Fruit fly (Drosophila melanogaster) whole organism, embryonic: ENCODE results near the gene CG15449.

Source experiments
- ATbp ChIP-seq: fragments of 200-800 bp; sonication (Bioruptor generic); optimal IDR thresholded peaks from 2 replicates; lab custom pipeline; 2017; ENCODE audit warnings: missing biosample characterization, mild to moderate bottlenecking, missing genetic modification characterization, missing genetic modification reagents
- Antp ChIP-seq: fragments of 200-800 bp; sonication (Bioruptor generic); optimal IDR thresholded peaks from 3 replicates; lab custom pipeline; 2016; ENCODE audit warnings: missing biosample characterization, missing genetic modification characterization
- Asciz ChIP-seq: fragments of 200-800 bp; sonication (Bioruptor generic); optimal IDR thresholded peaks from 2 replicates; lab custom pipeline; 2017; ENCODE audit warnings: missing biosample characterization, mild to moderate bottlenecking, missing genetic modification characterization, missing genetic modification reagents
- CG10209 ChIP-seq: fragments of 200-800 bp; sonication (Bioruptor generic); optimal IDR thresholded peaks from 3 replicates; lab custom pipeline; 2017; ENCODE audit warnings: missing biosample characterization, mild to moderate bottlenecking, missing genetic modification characterization, missing genetic modification reagents
- CG10654 ChIP-seq: fragments of 200-800 bp; sonication (Bioruptor generic); optimal IDR thresholded peaks from 2 replicates; lab custom pipeline; 2016; ENCODE audit warnings: missing biosample characterization, missing genetic modification characterization
- CG11247 ChIP-seq: fragments of 200-800 bp; sonication (Bioruptor generic); IDR thresholded peaks from 2 replicates; pipeline ENCODE4 v1.3.6; 2022; ENCODE audit warnings: missing biosample characterization, missing genetic modification characterization
- CG12071 ChIP-seq: fragments of 200-800 bp; sonication (Bioruptor generic); optimal IDR thresholded peaks from 3 replicates; lab custom pipeline; 2018; ENCODE audit warnings: missing biosample characterization, mild to moderate bottlenecking, missing genetic modification characterization
- CG12219 ChIP-seq: fragments of 200-800 bp; sonication (Bioruptor generic); optimal IDR thresholded peaks from 3 replicates; lab custom pipeline; 2018; ENCODE audit warnings: missing biosample characterization, mild to moderate bottlenecking, missing genetic modification characterization
- CG14014 ChIP-seq: fragments of 200-800 bp; sonication (Bioruptor generic); IDR thresholded peaks from 2 replicates; pipeline ENCODE4 v1.3.6; 2022; ENCODE audit warnings: missing biosample characterization, missing genetic modification characterization
- CG1529 ChIP-seq: fragments of 200-800 bp; sonication (Bioruptor generic); optimal IDR thresholded peaks from 3 replicates; lab custom pipeline; 2018; ENCODE audit warnings: missing biosample characterization, missing genetic modification characterization
- CG16813 ChIP-seq: fragments of 200-800 bp; sonication (Bioruptor generic); IDR thresholded peaks from 3 replicates; pipeline ENCODE4 v1.3.6; 2022; ENCODE audit warnings: missing biosample characterization, missing genetic modification characterization; ENCODE audit not compliant: partially characterized antibody
- CG17829 ChIP-seq: fragments of 200-800 bp; optimal IDR thresholded peaks from 2 replicates; lab custom pipeline; 2019; ENCODE audit warnings: missing biosample characterization, mild to moderate bottlenecking, missing genetic modification characterization, moderate library complexity
- CG30403 ChIP-seq: fragments of 200-800 bp; sonication (Bioruptor generic); optimal IDR thresholded peaks from 3 replicates; lab custom pipeline; 2016; ENCODE audit warnings: missing biosample characterization, missing genetic modification characterization
- CG3281 ChIP-seq: fragments of 200-800 bp; sonication (Bioruptor generic); optimal IDR thresholded peaks from 3 replicates; lab custom pipeline; 2017; ENCODE audit warnings: missing biosample characterization, mild to moderate bottlenecking, missing genetic modification characterization
- CG4360 ChIP-seq: fragments of 200-800 bp; sonication (Bioruptor generic); IDR thresholded peaks from 2 replicates; pipeline ENCODE4 v1.3.6; 2022; ENCODE audit warnings: missing biosample characterization, missing genetic modification characterization
- CG4424 ChIP-seq: fragments of 200-800 bp; sonication (Bioruptor generic); optimal IDR thresholded peaks from 3 replicates; lab custom pipeline; 2016; ENCODE audit warnings: missing biosample characterization, missing genetic modification characterization
- CG5953 ChIP-seq: fragments of 200-800 bp; sonication (Bioruptor generic); IDR thresholded peaks from 2 replicates; pipeline ENCODE4 v1.3.6; 2022; ENCODE audit warnings: missing biosample characterization, missing genetic modification characterization
- CG7928 ChIP-seq: fragments of 200-800 bp; sonication (Bioruptor generic); optimal IDR thresholded peaks from 2 replicates; lab custom pipeline; 2017; ENCODE audit warnings: missing biosample characterization, mild to moderate bottlenecking, missing genetic modification characterization
- CG9876 ChIP-seq: fragments of 200-800 bp; sonication (Bioruptor generic); optimal IDR thresholded peaks from 2 replicates; lab custom pipeline; 2016; ENCODE audit warnings: missing biosample characterization, missing genetic modification characterization
- Deaf1 ChIP-seq: fragments of 200-800 bp; optimal IDR thresholded peaks from 3 replicates; lab custom pipeline; 2019; ENCODE audit warnings: missing biosample characterization, mild to moderate bottlenecking, missing genetic modification characterization, moderate library complexity
- Dref ChIP-seq: fragments of 200-800 bp; sonication (Bioruptor generic); IDR thresholded peaks from 2 replicates; pipeline ENCODE4 v1.3.6; 2022; ENCODE audit warnings: missing biosample characterization, missing genetic modification characterization
- Drgx ChIP-seq: fragments of 200-800 bp; sonication (Bioruptor generic); IDR thresholded peaks from 2 replicates; pipeline ENCODE4 v1.3.6; 2022; ENCODE audit warnings: missing biosample characterization, missing genetic modification characterization
- Hmx ChIP-seq: fragments of 200-800 bp; sonication (Bioruptor generic); optimal IDR thresholded peaks from 2 replicates; lab custom pipeline; 2016; ENCODE audit warnings: missing biosample characterization, missing genetic modification characterization
- Hr3 ChIP-seq: fragments of 200-800 bp; sonication (Bioruptor generic); optimal IDR thresholded peaks from 3 replicates; lab custom pipeline; 2016; ENCODE audit warnings: missing biosample characterization, missing genetic modification characterization
- Kr ChIP-seq: fragments of 200-800 bp; sonication (Bioruptor generic); optimal IDR thresholded peaks from 2 replicates; lab custom pipeline; 2017; ENCODE audit warnings: missing biosample characterization, mild to moderate bottlenecking, missing genetic modification characterization
- Lhr ChIP-seq: fragments of 200-800 bp; sonication (Bioruptor generic); optimal IDR thresholded peaks from 3 replicates; lab custom pipeline; 2017; ENCODE audit warnings: mild to moderate bottlenecking, missing biosample characterization, missing genetic modification reagents, missing genetic modification characterization
- Mad ChIP-seq: fragments of 200-800 bp; sonication (Bioruptor generic); optimal IDR thresholded peaks from 2 replicates; lab custom pipeline; 2016; ENCODE audit warnings: missing biosample characterization, missing genetic modification characterization
- Ptx1 ChIP-seq: fragments of 200-800 bp; sonication (Bioruptor generic); IDR thresholded peaks from 2 replicates; pipeline ENCODE4 v1.3.6; 2022; ENCODE audit warnings: missing biosample characterization, missing genetic modification characterization
- Scr ChIP-seq: fragments of 200-800 bp; sonication (Bioruptor generic); IDR thresholded peaks from 2 replicates; pipeline ENCODE4 v1.3.6; 2022; ENCODE audit warnings: missing biosample characterization, missing genetic modification characterization; ENCODE audit not compliant: partially characterized antibody
- Xbp1 ChIP-seq: fragments of 200-800 bp; sonication (Bioruptor generic); optimal IDR thresholded peaks from 3 replicates; lab custom pipeline; 2016; ENCODE audit warnings: missing biosample characterization, mild to moderate bottlenecking, missing genetic modification characterization
- ac ChIP-seq: fragments of 200-800 bp; sonication (Bioruptor generic); optimal IDR thresholded peaks from 3 replicates; lab custom pipeline; 2017; ENCODE audit warnings: missing biosample characterization, mild to moderate bottlenecking, missing genetic modification characterization
- ase ChIP-seq: fragments of 200-800 bp; sonication (Bioruptor generic); IDR thresholded peaks from 3 replicates; pipeline ENCODE4 v1.3.6; 2022; ENCODE audit warnings: missing biosample characterization, missing genetic modification characterization
- cad ChIP-seq: fragments of >200 bp; optimal IDR thresholded peaks from 2 replicates; lab custom pipeline; 2017; ENCODE audit warnings: missing biosample characterization, missing genetic modification characterization
- cwo ChIP-seq: fragments of 200-800 bp; sonication (Bioruptor generic); optimal IDR thresholded peaks from 3 replicates; lab custom pipeline; 2017; ENCODE audit warnings: missing biosample characterization, missing genetic modification characterization, mild to moderate bottlenecking, moderate library complexity, missing genetic modification reagents
- fd102C ChIP-seq: fragments of 200-800 bp; sonication (Bioruptor generic); optimal IDR thresholded peaks from 2 replicates; lab custom pipeline; 2018; ENCODE audit warnings: missing biosample characterization, mild to moderate bottlenecking, missing genetic modification characterization, moderate library complexity
- gfzf ChIP-seq: fragments of 200-800 bp; sonication (Bioruptor generic); optimal IDR thresholded peaks from 2 replicates; lab custom pipeline; 2016; ENCODE audit warnings: missing biosample characterization, mild to moderate bottlenecking, missing genetic modification characterization, moderate library complexity
- insv ChIP-seq, 2 experiments: fragments of 200-800 bp; sonication (Bioruptor generic); optimal IDR thresholded peaks; 3 replicates each; lab custom pipeline; 2016 to 2018; ENCODE audit warnings: missing biosample characterization in 2 of 2, missing genetic modification characterization in 2 of 2
- ken ChIP-seq: fragments of 200-800 bp; sonication (Bioruptor generic); IDR thresholded peaks from 3 replicates; pipeline ENCODE4 v1.3.6; 2022; ENCODE audit warnings: missing biosample characterization, missing genetic modification characterization
- mam ChIP-seq: fragments of 200-800 bp; sonication (Bioruptor generic); optimal IDR thresholded peaks from 3 replicates; lab custom pipeline; 2016; ENCODE audit warnings: missing biosample characterization, missing genetic modification characterization
- mld ChIP-seq: fragments of 200-800 bp; sonication (Bioruptor generic); IDR thresholded peaks from 3 replicates; pipeline ENCODE4 v1.3.6; 2022; ENCODE audit warnings: missing biosample characterization, missing genetic modification characterization; ENCODE audit not compliant: partially characterized antibody
- nmo ChIP-seq: fragments of 200-800 bp; sonication (Bioruptor generic); optimal IDR thresholded peaks from 2 replicates; lab custom pipeline; 2018; ENCODE audit warnings: missing biosample characterization, mild to moderate bottlenecking, missing genetic modification characterization, moderate library complexity
- ranshi ChIP-seq: fragments of 200-800 bp; sonication (Bioruptor generic); IDR thresholded peaks from 2 replicates; pipeline ENCODE4 v1.3.6; 2022; ENCODE audit warnings: missing biosample characterization, missing genetic modification characterization
- rib ChIP-seq: fragments of 200-800 bp; sonication (Bioruptor generic); IDR thresholded peaks from 2 replicates; pipeline ENCODE4 v1.3.6; 2022; ENCODE audit warnings: missing biosample characterization, missing genetic modification characterization
- scrt ChIP-seq: fragments of 200-800 bp; sonication (Bioruptor generic); optimal IDR thresholded peaks from 2 replicates; lab custom pipeline; 2018; ENCODE audit warnings: missing biosample characterization, mild to moderate bottlenecking, missing genetic modification characterization, moderate library complexity
- shn ChIP-seq: fragments of 200-800 bp; sonication (Bioruptor generic); optimal IDR thresholded peaks from 3 replicates; lab custom pipeline; 2016; ENCODE audit warnings: missing biosample characterization, missing genetic modification characterization
- sug ChIP-seq: fragments of 200-800 bp; optimal IDR thresholded peaks from 2 replicates; lab custom pipeline; 2019; ENCODE audit warnings: missing biosample characterization, mild to moderate bottlenecking, missing genetic modification characterization, moderate library complexity
- tap ChIP-seq: fragments of 200-800 bp; optimal IDR thresholded peaks from 3 replicates; lab custom pipeline; 2019; ENCODE audit warnings: missing biosample characterization, mild to moderate bottlenecking, missing genetic modification characterization, moderate library complexity
- tgo ChIP-seq: fragments of 200-800 bp; sonication (Bioruptor generic); IDR thresholded peaks from 3 replicates; pipeline ENCODE4 v1.3.6; 2022; ENCODE audit warnings: missing biosample characterization, missing genetic modification characterization
- tin ChIP-seq: fragments of 200-800 bp; sonication (Bioruptor generic); optimal IDR thresholded peaks from 3 replicates; lab custom pipeline; 2016; ENCODE audit warnings: missing biosample characterization, missing genetic modification characterization
- tio ChIP-seq: fragments of 200-800 bp; sonication (Bioruptor generic); optimal IDR thresholded peaks from 2 replicates; lab custom pipeline; 2017; ENCODE audit warnings: missing biosample characterization, missing genetic modification characterization, inconsistent platforms
- wek ChIP-seq: fragments of 200-800 bp; sonication (Bioruptor generic); optimal IDR thresholded peaks from 3 replicates; lab custom pipeline; 2018; ENCODE audit warnings: missing biosample characterization, mild to moderate bottlenecking, missing genetic modification characterization, moderate library complexity

Gene CG15449

dm6 chrX:21058991-21059390, 18.6 kb upstream of the CG15449 start (continued):
- TF ChIP-seq Deaf1 (tag; lab: Kevin White, UChicago) (peak; percentile 58), ranshi (GFP tag; lab: Robert Waterston, UW) (peak; percentile 84), mam (GFP tag; lab: Kevin White, UChicago) (peak; percentile 88), tio (GFP tag; lab: Kevin White, UChicago) (peak; percentile 82), ATbp (peak; percentile 94), CG9876 (peak; percentile 86), Hr3 (GFP tag; lab: Kevin White, UChicago) (peak; percentile 87), CG12071 (GFP tag; lab: Kevin White, UChicago) (peak; percentile 91), CG16813 (GFP tag; lab: Robert Waterston, UW) (no peak), nmo (GFP tag; lab: Kevin White, UChicago) (peak; percentile 94), tap (tag; lab: Kevin White, UChicago) (peak; percentile 81), ac (GFP tag; lab: Kevin White, UChicago) (peak; percentile 42), shn (GFP tag; lab: Kevin White, UChicago) (peak; percentile 85), CG4424 (GFP tag; lab: Kevin White, UChicago) (peak; percentile 86), CG3281 (GFP tag; lab: Kevin White, UChicago) (peak; percentile 79), wek (GFP tag; lab: Kevin White, UChicago) (peak; percentile 86), Asciz (GFP tag; lab: Kevin White, UChicago) (peak; percentile 91), cad (no peak), Ptx1 (GFP tag; lab: Robert Waterston, UW) (peak; percentile 88), ken (GFP tag; lab: Robert Waterston, UW) (peak; percentile 89), tgo (peak; percentile 84), Xbp1 (GFP tag; lab: Kevin White, UChicago) (peak; percentile 92), CG10209 (GFP tag; lab: Kevin White, UChicago) (peak; percentile 87), CG7928 (peak; percentile 52), rib (GFP tag; lab: Robert Waterston, UW) (no peak), CG10654 (GFP tag; lab: Kevin White, UChicago) (peak; percentile 85), CG17829 (tag; lab: Kevin White, UChicago) (peak; percentile 86), CG30403 (GFP tag; lab: Kevin White, UChicago) (peak; percentile 91), Drgx (peak; percentile 63), sug (tag; lab: Kevin White, UChicago) (peak; percentile 47), cwo (GFP tag; lab: Kevin White, UChicago) (peak; percentile 74), CG11247 (GFP tag; lab: Robert Waterston, UW) (peak; percentile 69), Antp (GFP tag; lab: Kevin White, UChicago) (peak; percentile 91), Dref (GFP tag; lab: Robert Waterston, UW) (no peak), Hmx (GFP tag; lab: Kevin White, UChicago) (no peak), ase (GFP tag; lab: Robert Waterston, UW) (peak; percentile 71; the same call in 2 of the 3 replicates), Mad (GFP tag; lab: Kevin White, UChicago) (peak; percentile 86), CG12219 (GFP tag; lab: Kevin White, UChicago) (peak; percentile 94), mld (no peak), CG14014 (peak; percentile 75), CG1529 (GFP tag; lab: Kevin White, UChicago) (peak; percentile 89), tin (peak; percentile 86), CG5953 (GFP tag; lab: Robert Waterston, UW) (peak; percentile 86), Kr (GFP tag; lab: Kevin White, UChicago) (no peak), Lhr (GFP tag; lab: Kevin White, UChicago) (peak; percentile 72), gfzf (no peak), insv (GFP tag; optimal IDR thresholded peaks at IDR 0.05; lab: Kevin White, UChicago) (peak in 1 of 2 experiments; percentile 23), Scr (GFP tag; lab: Robert Waterston, UW) (no peak), fd102C (GFP tag; lab: Kevin White, UChicago) (no peak), scrt (GFP tag; lab: Kevin White, UChicago) (peak; percentile 74), CG4360 (GFP tag; lab: Robert Waterston, UW) (peak; percentile 48; the same call in 1 of the 2 replicates)
